Worm (Caenorhabditis elegans) whole organism, L4 larva: ENCODE results near the gene ttr-38.

ENCODE experiments used
- D1046.2 ChIP-seq: fragments of 200-800 bp; sonication (Bioruptor generic); IDR thresholded peaks from 2 replicates; pipeline ENCODE4 v1.3.6; 2022; ENCODE audit warnings: missing genetic modification characterization, missing compliant biosample characterization
- ama-1 ChIP-seq: fragments of 150-350 bp; optimal IDR thresholded peaks from 2 replicates; lab custom pipeline; 2014; ENCODE audit warnings: inconsistent platforms, mixed read lengths
- ceh-28 ChIP-seq: fragments of 150-350 bp; optimal IDR thresholded peaks from 2 replicates; lab custom pipeline; 2014; ENCODE audit warnings: missing biosample characterization, missing genetic modification reagents, missing genetic modification characterization
- ceh-32 ChIP-seq: sonication (generic microtip); optimal IDR thresholded peaks from 2 replicates; lab custom pipeline; 2016; ENCODE audit warnings: mild to moderate bottlenecking, missing genetic modification characterization, missing compliant biosample characterization; ENCODE audit not compliant: poor library complexity
- lsy-2 ChIP-seq, 2 experiments: fragments of 150-350 bp in 1 of 2; sonication (generic microtip) in 1 of 2; optimal IDR thresholded peaks; 2 replicates each; lab custom pipeline; 2014 to 2017; ENCODE audit warnings: missing biosample characterization in 2 of 2, missing genetic modification characterization in 2 of 2
- nhr-11 ChIP-seq: fragments of 150-350 bp; optimal IDR thresholded peaks from 2 replicates; lab custom pipeline; 2014; ENCODE audit warnings: missing biosample characterization, missing genetic modification characterization
- nhr-41 ChIP-seq: fragments of 200-800 bp; sonication (Bioruptor generic); IDR thresholded peaks from 2 replicates; pipeline ENCODE4 v1.3.6; 2022; ENCODE audit warnings: missing genetic modification reagents, missing genetic modification characterization, missing compliant biosample characterization
- nhr-77 ChIP-seq: fragments of 150-350 bp; optimal IDR thresholded peaks from 2 replicates; lab custom pipeline; 2014; ENCODE audit warnings: missing biosample characterization, missing genetic modification characterization
- pha-4 ChIP-seq, 2 experiments: fragments of 150-350 bp in 1 of 2; fragments of 200-800 bp in 1 of 2; sonication (Bioruptor generic) in 1 of 2; IDR thresholded peaks in 1 of 2; optimal IDR thresholded peaks in 1 of 2; 2 replicates each; pipeline versions ENCODE4 v1.3.6 to Lab custom; 2014 to 2022; ENCODE audit warnings: missing genetic modification characterization in 2 of 2, missing genetic modification reagents in 2 of 2, missing biosample characterization in 1 of 2, missing compliant biosample characterization in 1 of 2
- snpc-1.2 ChIP-seq: fragments of 200-800 bp; sonication (Bioruptor generic); IDR thresholded peaks from 2 replicates; pipeline ENCODE4 v1.3.6; 2022; ENCODE audit warnings: missing genetic modification reagents, missing genetic modification characterization, missing compliant biosample characterization
- snpc-4 ChIP-seq: fragments of 150-350 bp; optimal IDR thresholded peaks from 2 replicates; lab custom pipeline; 2014; ENCODE audit warnings: missing biosample characterization, missing genetic modification characterization
- unc-62 ChIP-seq, 3 experiments: fragments of 150-350 bp in 1 of 3; sonication (generic microtip); optimal IDR thresholded peaks in 2 of 3; peaks in 1 of 3; 1 replicate in 1 of 3; 2 replicates in 2 of 3; lab custom pipeline; 2014 to 2017; ENCODE audit warnings: missing biosample characterization in 3 of 3, missing genetic modification characterization in 3 of 3, missing genetic modification reagents in 3 of 3, missing genotype in 1 of 3
- vab-7 ChIP-seq: fragments of 200-800 bp; sonication (Bioruptor generic); IDR thresholded peaks from 2 replicates; pipeline ENCODE4 v1.3.6; 2022; ENCODE audit warnings: missing genetic modification reagents, missing genetic modification characterization, missing compliant biosample characterization
- ztf-11 ChIP-seq: fragments of 150-350 bp; optimal IDR thresholded peaks from 2 replicates; lab custom pipeline; 2014; ENCODE audit warnings: missing biosample characterization, missing genetic modification characterization

- TF ChIP-seq snpc-1.2 (GFP tag; lab: Robert Waterston, UW) (no peak), pha-4 (GFP tag; IDR thresholded peaks at IDR 0.05; lab: Robert Waterston, UW) (no peak), pha-4 (tag; optimal IDR thresholded peaks at IDR 0.05; lab: Kevin White, UChicago) (no peak), ama-1 (lab: Kevin White, UChicago) (no peak), ceh-28 (tag; lab: Kevin White, UChicago) (no peak), snpc-4 (tag; lab: Kevin White, UChicago) (no peak), nhr-11 (tag; lab: Kevin White, UChicago) (no peak), unc-62 (GFP tag; optimal IDR thresholded peaks at IDR 0.05 in 1 of 2; lab: Kevin White, UChicago) (peak in 1 of 2 experiments; percentile 95), unc-62 (tag; optimal IDR thresholded peaks at IDR 0.05; lab: Kevin White, UChicago) (no peak), D1046.2 (GFP tag; lab: Robert Waterston, UW) (no peak), nhr-41 (GFP tag; lab: Robert Waterston, UW) (no peak), lsy-2 (tag; optimal IDR thresholded peaks at IDR 0.05; lab: Kevin White, UChicago) (no peak), ztf-11 (no peak), ceh-32 (no peak), vab-7 (no peak), nhr-77 (tag; lab: Kevin White, UChicago) (no peak)
These were observed 11.5 kb downstream of the ttr-38 start for ce11 chrX:9302763-9303162.
